Worm (Caenorhabditis elegans) whole organism, early embryonic: ENCODE measurements around the gene tsp-10.

Source experiments
- F13C5.2 ChIP-seq: sonication (generic microtip); optimal IDR thresholded peaks from 2 replicates; lab custom pipeline; 2017; ENCODE audit warnings: mild to moderate bottlenecking, missing genetic modification characterization, inconsistent platforms, missing compliant biosample characterization
- ama-1 ChIP-seq: fragments of 150-350 bp; optimal IDR thresholded peaks from 2 replicates; lab custom pipeline; 2014
- ceh-13 ChIP-seq: fragments of 200-800 bp; sonication (Bioruptor generic); optimal IDR thresholded peaks from 2 replicates; lab custom pipeline; 2018; ENCODE audit warnings: mild to moderate bottlenecking, missing genetic modification characterization, missing compliant biosample characterization
- flt-1 ChIP-seq: fragments of 200-800 bp; sonication (Bioruptor generic); IDR thresholded peaks from 2 replicates; pipeline ENCODE4 v1.3.6; 2022; ENCODE audit warnings: missing genetic modification characterization, missing compliant biosample characterization
- hnd-1 ChIP-seq: sonication (generic microtip); optimal IDR thresholded peaks from 2 replicates; lab custom pipeline; 2016; ENCODE audit warnings: missing genetic modification characterization, missing compliant biosample characterization
- pes-1 ChIP-seq: fragments of 200-800 bp; sonication (Bioruptor generic); IDR thresholded peaks from 2 replicates; pipeline ENCODE4 v1.3.6; 2022; ENCODE audit warnings: missing genetic modification reagents, missing genetic modification characterization, missing compliant biosample characterization
- sea-1 ChIP-seq: fragments of 200-800 bp; sonication (Bioruptor generic); conservative IDR thresholded peaks from 2 replicates; pipeline ENCODE4 v1.3.6; 2022; ENCODE audit warnings: missing genetic modification characterization, missing compliant biosample characterization
- tbx-11 ChIP-seq: fragments of 200-800 bp; sonication (Bioruptor generic); IDR thresholded peaks from 2 replicates; pipeline ENCODE4 v1.3.6; 2022; ENCODE audit warnings: missing genetic modification characterization, missing compliant biosample characterization
- tbx-37 ChIP-seq: fragments of 200-800 bp; sonication (Bioruptor generic); conservative IDR thresholded peaks from 2 replicates; pipeline ENCODE4 v1.3.6; 2022; ENCODE audit warnings: missing genetic modification reagents, missing genetic modification characterization, missing compliant biosample characterization
- tra-4 ChIP-seq: sonication (generic microtip); optimal IDR thresholded peaks from 2 replicates; lab custom pipeline; 2017; ENCODE audit warnings: missing genetic modification characterization, missing compliant biosample characterization

DNA sequence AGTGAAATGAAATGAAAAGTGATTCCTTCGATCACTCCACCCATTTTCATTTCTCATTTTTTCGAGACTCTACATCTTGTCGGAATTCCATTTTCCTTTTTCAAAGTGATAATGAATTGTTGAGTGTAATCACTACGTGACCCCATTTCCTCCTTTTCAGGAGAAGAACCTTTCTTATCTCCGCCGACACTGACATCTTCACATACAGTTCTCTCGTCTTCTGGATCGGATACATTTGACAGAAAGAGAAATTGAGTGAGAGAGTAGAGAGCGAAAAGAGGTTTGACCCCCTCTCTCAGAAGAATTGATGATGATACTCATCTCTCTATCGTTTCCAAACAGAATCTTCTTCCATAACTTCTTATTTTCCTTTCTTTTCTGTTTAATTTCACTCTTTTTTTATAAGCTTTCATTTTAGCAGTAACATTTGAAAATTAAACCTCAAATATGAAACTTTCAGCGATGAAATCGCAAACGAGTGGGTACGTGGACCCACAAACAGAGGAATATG, 4.5 kb upstream of the tsp-10 start, which contains the start of gene dpy-2:
- no peak for TF ChIP-seq tra-4
- TF ChIP-seq ama-1 (lab: Kevin White, UChicago) = no peak
- TF ChIP-seq pes-1 (GFP tag; lab: Robert Waterston, UW) = no peak
- TF ChIP-seq sea-1 (GFP tag; lab: Robert Waterston, UW) = no peak
- no peak for TF ChIP-seq hnd-1
- TF ChIP-seq ceh-13 (GFP tag; lab: Kevin White, UChicago) = no peak
- TF ChIP-seq flt-1 (GFP tag; lab: Robert Waterston, UW) = no peak
- TF ChIP-seq F13C5.2 = no peak
- TF ChIP-seq tbx-37 = no peak
- TF ChIP-seq tbx-11 = no peak
